Worm (Caenorhabditis elegans) whole organism, L1 larva: ENCODE results near the gene F38A6.4.

Experiments
- egl-13 ChIP-seq: sonication (generic microtip); optimal IDR thresholded peaks from 2 replicates; lab custom pipeline; 2016; ENCODE audit warnings: missing genotype, missing genetic modification reagents, missing genetic modification characterization, missing compliant biosample characterization
- jun-1 ChIP-seq: fragments of 150-350 bp; optimal IDR thresholded peaks from 2 replicates; lab custom pipeline; 2014; ENCODE audit warnings: missing biosample characterization, missing genetic modification reagents, missing genetic modification characterization
- lin-15B ChIP-seq: fragments of 150-350 bp; sonication (generic microtip); optimal IDR thresholded peaks from 3 replicates; lab custom pipeline; 2014; ENCODE audit warnings: missing biosample characterization, missing genetic modification characterization
- mep-1 ChIP-seq: fragments of 150-350 bp; optimal IDR thresholded peaks from 2 replicates; lab custom pipeline; 2014; ENCODE audit warnings: missing biosample characterization, missing genetic modification characterization
- nhr-237 ChIP-seq: fragments of 150-350 bp; optimal IDR thresholded peaks from 2 replicates; lab custom pipeline; 2014; ENCODE audit warnings: missing biosample characterization, missing genetic modification characterization
- rnt-1 ChIP-seq: sonication (generic microtip); optimal IDR thresholded peaks from 2 replicates; lab custom pipeline; 2016; ENCODE audit warnings: mild to moderate bottlenecking, missing genetic modification characterization, moderate library complexity, missing compliant biosample characterization
- snpc-4 ChIP-seq: fragments of 150-350 bp; optimal IDR thresholded peaks from 2 replicates; lab custom pipeline; 2014; ENCODE audit warnings: missing biosample characterization, missing genetic modification characterization
- unc-62 ChIP-seq: fragments of 150-350 bp; optimal IDR thresholded peaks from 2 replicates; lab custom pipeline; 2014; ENCODE audit warnings: missing biosample characterization, missing genetic modification reagents, missing genetic modification characterization
- zag-1 ChIP-seq: fragments of 150-350 bp; optimal IDR thresholded peaks from 2 replicates; lab custom pipeline; 2014; ENCODE audit warnings: missing biosample characterization, missing genetic modification characterization
- ztf-11 ChIP-seq, 2 experiments: sonication (generic microtip); optimal IDR thresholded peaks; 2 replicates each; lab custom pipeline; 2016 to 2017; ENCODE audit warnings: missing genetic modification characterization in 2 of 2, missing biosample characterization in 1 of 2, missing compliant biosample characterization in 1 of 2

- TF ChIP-seq rnt-1 (tag; lab: Kevin White, UChicago) (no peak), ztf-11 (tag; optimal IDR thresholded peaks at IDR 0.05; lab: Kevin White, UChicago) (no peak), lin-15B (no peak), zag-1 (no peak), nhr-237 (tag; lab: Kevin White, UChicago) (no peak), mep-1 (tag; lab: Kevin White, UChicago) (no peak), jun-1 (tag; lab: Kevin White, UChicago) (no peak), unc-62 (GFP tag; lab: Kevin White, UChicago) (no peak), egl-13 (tag; lab: Kevin White, UChicago) (no peak), snpc-4 (tag; lab: Kevin White, UChicago) (no peak)
Observed at ce11 chrV:20731787-20732186, 43.4 kb downstream of the F38A6.4 start, which contains the start of gene srxa-1.
